Worm (Caenorhabditis elegans): ENCODE measurements around the gene ctf-4.

ctf-4 gene

DNA sequence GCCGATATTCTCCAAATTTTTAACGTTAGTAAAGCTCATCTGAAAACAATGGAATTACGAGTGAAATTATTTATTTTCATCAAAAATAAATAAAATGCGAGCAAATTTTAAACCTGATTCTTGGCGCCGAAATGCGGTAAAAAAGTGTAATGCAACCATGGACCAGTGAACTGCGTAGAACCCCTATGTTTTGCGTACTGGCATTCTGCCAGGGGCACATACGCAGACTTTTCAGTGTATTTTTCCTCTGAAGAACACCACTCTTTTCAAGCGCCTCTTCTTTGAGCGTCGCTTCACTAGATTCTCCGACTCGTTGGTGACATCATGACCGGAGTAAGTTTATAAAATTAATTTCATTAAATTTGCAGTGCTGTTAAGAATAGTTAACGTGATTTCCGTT is at the start of gene ctf-4, which contains the start of gene eef-1G (continued):
- no peak for TF ChIP-seq mxl-2 (GFP tag; conservative IDR thresholded peaks at IDR 0.05)
- peak; percentile 84 for TF ChIP-seq jun-1 (tag; optimal IDR thresholded peaks at IDR 0.05)
- no peak for TF ChIP-seq nhr-111 (GFP tag; optimal IDR thresholded peaks at IDR 0.05)

DNA sequence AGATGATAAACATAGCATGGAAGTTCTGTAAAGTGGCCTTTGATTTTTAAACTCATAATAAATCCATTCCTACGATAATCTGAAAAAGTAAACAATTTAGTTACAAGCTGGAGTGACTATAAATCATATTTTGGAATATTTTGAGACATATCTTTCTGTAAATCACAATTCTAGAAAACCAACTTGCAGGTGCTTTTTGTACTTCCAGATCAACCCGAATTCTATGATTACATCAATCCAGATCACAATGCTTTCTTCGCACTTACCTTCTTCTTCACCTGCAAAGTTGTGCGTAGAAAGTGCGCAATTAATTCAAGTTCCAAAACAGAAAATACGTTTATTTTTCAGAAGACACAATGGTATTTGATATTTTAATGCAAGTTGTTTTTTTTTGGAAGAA is 49.4 kb upstream of the ctf-4 start:
- TF ChIP-seq gei-8 (GFP tag; optimal IDR thresholded peaks at IDR 0.05) (no peak), hif-1 (tag; optimal IDR thresholded peaks at IDR 0.05) (no peak), nhr-10 (tag; optimal IDR thresholded peaks at IDR 0.05) (no peak), mxl-3 (GFP tag; optimal IDR thresholded peaks at IDR 0.05) (no peak), dve-1 (tag; optimal IDR thresholded peaks at IDR 0.05; ENCODE audit: insufficient read depth) (no peak), unc-62 (GFP tag; optimal IDR thresholded peaks at IDR 0.05 in 1 of 2) (no peak), unc-62 (tag; optimal IDR thresholded peaks at IDR 0.05) (no peak), ztf-7 (tag; optimal IDR thresholded peaks at IDR 0.05) (no peak), nhr-111 (GFP tag; optimal IDR thresholded peaks at IDR 0.05) (no peak), dmd-8 (GFP tag; IDR thresholded peaks at IDR 0.05) (no peak), mdt-29 (GFP tag; IDR thresholded peaks at IDR 0.05) (no peak), aha-1 (tag) (no peak), daf-12 (tag; optimal IDR thresholded peaks at IDR 0.05) (no peak), F49E8.2 (tag; optimal IDR thresholded peaks at IDR 0.05; ENCODE audit: borderline replicate concordance) (no peak), lir-3 (tag; optimal IDR thresholded peaks at IDR 0.05) (no peak), zfp-3 (GFP tag; conservative IDR thresholded peaks at IDR 0.05) (no peak), ZK337.2 (GFP tag; IDR thresholded peaks at IDR 0.05) (no peak), jun-1 (tag; optimal IDR thresholded peaks at IDR 0.05) (no peak), fos-1 (tag; optimal IDR thresholded peaks at IDR 0.05) (no peak), vab-7 (GFP tag; IDR thresholded peaks at IDR 0.05) (no peak)

DNA sequence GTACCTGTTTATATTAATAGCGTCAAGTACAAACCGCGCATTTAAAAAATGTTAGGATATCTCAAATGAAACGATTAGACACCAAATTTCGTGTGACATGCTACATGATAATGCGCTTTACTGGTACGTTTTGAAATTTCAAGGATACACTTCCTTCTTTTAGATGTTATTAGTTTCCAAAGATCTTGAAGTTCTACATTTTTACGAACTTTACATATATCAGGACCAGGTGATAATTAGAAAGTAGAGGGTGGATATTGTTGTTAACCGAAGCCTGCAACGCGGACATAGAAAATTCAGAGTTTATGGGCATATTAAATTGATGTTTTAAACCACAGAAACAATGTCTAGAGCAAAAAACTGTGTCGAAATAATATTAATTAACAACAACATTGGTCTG is 47.8 kb upstream of the ctf-4 start:
- TF ChIP-seq lsy-2 (tag; optimal IDR thresholded peaks at IDR 0.05) = no peak
- no peak for TF ChIP-seq spr-3 (GFP tag; optimal IDR thresholded peaks at IDR 0.05)
- no peak for TF ChIP-seq unc-130 (GFP tag; optimal IDR thresholded peaks at IDR 0.05)
- no peak for TF ChIP-seq nhr-77 (tag; optimal IDR thresholded peaks at IDR 0.05)
- TF ChIP-seq F44E2.7 (GFP tag; IDR thresholded peaks at IDR 0.05) = no peak
- peak in 1 of 2 experiments; percentile 93 for TF ChIP-seq unc-62 (GFP tag; optimal IDR thresholded peaks at IDR 0.05 in 1 of 2)
- TF ChIP-seq unc-62 (tag; optimal IDR thresholded peaks at IDR 0.05) = no peak

DNA sequence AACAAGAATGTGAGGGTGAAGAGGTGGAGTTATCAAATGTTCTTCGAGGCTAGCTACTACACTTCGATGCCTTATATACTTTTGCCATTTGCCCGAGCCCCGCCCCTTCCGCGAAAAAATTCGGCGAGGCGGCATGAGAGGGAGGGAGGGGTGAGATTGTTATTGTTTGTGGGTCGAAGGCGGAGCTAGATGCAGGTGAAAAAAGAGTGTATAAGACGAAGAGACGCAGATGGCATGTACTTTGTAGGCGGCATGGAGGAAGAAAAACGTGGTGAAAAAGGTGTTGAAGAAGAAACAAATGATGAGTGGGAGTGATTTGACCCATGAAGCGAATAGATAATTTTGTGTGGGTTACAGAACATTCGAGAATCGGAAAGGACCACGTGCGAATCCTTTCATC is 47.1 kb upstream of the ctf-4 start, which contains the start of gene C13G3.1:
C13G3.1 (minus strand) TSS at position 47 of the 400 bp plus-strand sequence.
- TF ChIP-seq nhr-28 (tag; optimal IDR thresholded peaks at IDR 0.05) (peak; percentile 1), mxl-3 (GFP tag; optimal IDR thresholded peaks at IDR 0.05) (peak; percentile 7), hlh-30 (tag; optimal IDR thresholded peaks at IDR 0.05; ENCODE audit: insufficient read depth) (peak; percentile 11), nhr-11 (tag; optimal IDR thresholded peaks at IDR 0.05) (no peak), aha-1 (tag) (peak; percentile 59)

DNA sequence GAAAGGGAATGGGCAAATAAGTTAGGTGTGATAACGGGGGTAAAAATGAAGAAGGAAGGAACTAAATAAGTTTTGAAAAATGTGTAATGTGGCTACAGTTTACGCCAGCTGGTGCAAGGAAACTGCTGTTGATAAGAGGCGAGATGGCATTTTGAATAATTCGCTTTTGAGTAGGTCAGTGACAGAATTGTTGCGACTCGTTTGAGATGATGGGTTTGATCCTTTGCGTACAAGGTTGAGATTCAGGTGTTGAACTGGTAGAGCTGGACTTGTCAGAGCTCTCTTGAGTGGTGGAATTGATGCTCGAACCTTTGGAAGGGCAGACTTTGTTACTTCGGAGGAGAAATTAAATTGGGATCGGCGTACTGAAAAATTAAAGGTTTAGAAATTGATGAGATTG is 46.5 kb upstream of the ctf-4 start:
- TF ChIP-seq zfp-2 (tag; optimal IDR thresholded peaks at IDR 0.05) = no peak
- TF ChIP-seq T26A8.4 (GFP tag; IDR thresholded peaks at IDR 0.05) = no peak
- no peak for TF ChIP-seq ceh-32 (tag; optimal IDR thresholded peaks at IDR 0.05; ENCODE audit: poor library complexity)
- no peak for TF ChIP-seq lin-15B (tag; optimal IDR thresholded peaks at IDR 0.05)
- TF ChIP-seq spr-3 (GFP tag; optimal IDR thresholded peaks at IDR 0.05) = no peak
- TF ChIP-seq nhr-28 (tag; optimal IDR thresholded peaks at IDR 0.05) = peak; percentile 6
- no peak for TF ChIP-seq fos-1 (tag; optimal IDR thresholded peaks at IDR 0.05)
- TF ChIP-seq lin-38 (GFP tag; IDR thresholded peaks at IDR 0.05) = no peak

All from whole organism, L4 larva.